Worm (Caenorhabditis elegans): ENCODE data around the gene grl-22.

ce11 chrIII:5450430-5450829 is 36.6 kb upstream of the grl-22 start, which contains the start of gene paa-1:
- TF ChIP-seq mdl-1 (tag; optimal IDR thresholded peaks at IDR 0.05) = no peak
- TF ChIP-seq nhr-77 (tag; optimal IDR thresholded peaks at IDR 0.05) = no peak
- no peak for TF ChIP-seq ama-1 (optimal IDR thresholded peaks at IDR 0.05)
